Worm (Caenorhabditis elegans) whole organism, late embryonic: ENCODE data around the gene tyra-3.

ENCODE experiments used
- pax-1 ChIP-seq: fragments of 150-350 bp; optimal IDR thresholded peaks from 2 replicates; lab custom pipeline; 2014; ENCODE audit warnings: missing biosample characterization, missing genetic modification characterization
- pqm-1 ChIP-seq: sonication (generic microtip); optimal IDR thresholded peaks from 2 replicates; lab custom pipeline; 2016; ENCODE audit warnings: missing genetic modification characterization, missing compliant biosample characterization
- tbx-2 ChIP-seq: sonication (generic microtip); optimal IDR thresholded peaks from 2 replicates; lab custom pipeline; 2016; ENCODE audit warnings: missing genetic modification characterization, missing compliant biosample characterization

- TF ChIP-seq tbx-2 (no peak), pax-1 (no peak), pqm-1 (tag; lab: Kevin White, UChicago) (no peak)
These were observed 38.5 kb downstream of the tyra-3 start for ce11 chrX:4986354-4986753.
